Worm (Caenorhabditis elegans) whole organism, L1 larva: Measurements from ENCODE around the gene lam-1.

Experiments used
- ces-1 ChIP-seq: fragments of 150-350 bp; optimal IDR thresholded peaks from 2 replicates; lab custom pipeline; 2014; ENCODE audit warnings: missing biosample characterization, missing genetic modification reagents, missing genetic modification characterization
- elt-2 ChIP-seq: sonication (generic microtip); optimal IDR thresholded peaks from 2 replicates; lab custom pipeline; 2016; ENCODE audit warnings: missing genetic modification characterization, mild to moderate bottlenecking, inconsistent platforms, missing compliant biosample characterization, missing genetic modification reagents
- fkh-8 ChIP-seq: sonication (generic microtip); optimal IDR thresholded peaks from 2 replicates; lab custom pipeline; 2016; ENCODE audit warnings: mild to moderate bottlenecking, missing genetic modification characterization, missing compliant biosample characterization
- hlh-17 ChIP-seq: fragments of 200-800 bp; sonication (Bioruptor generic); optimal IDR thresholded peaks from 2 replicates; lab custom pipeline; 2018; ENCODE audit warnings: missing genetic modification characterization, mild to moderate bottlenecking, missing compliant biosample characterization, moderate library complexity, borderline replicate concordance
- lin-35 ChIP-seq, 2 experiments: fragments of 150-350 bp; optimal IDR thresholded peaks; 2 replicates each; lab custom pipeline; 2014; ENCODE audit warnings: missing biosample characterization in 2 of 2, missing genetic modification characterization in 2 of 2, missing genetic modification reagents in 2 of 2
- lin-39 ChIP-seq: fragments of 150-350 bp; optimal IDR thresholded peaks from 2 replicates; lab custom pipeline; 2014; ENCODE audit warnings: missing biosample characterization, missing genetic modification reagents, missing genetic modification characterization
- lsy-2 ChIP-seq, 2 experiments: fragments of 150-350 bp; optimal IDR thresholded peaks; 2 replicates each; lab custom pipeline; 2014; ENCODE audit warnings: missing biosample characterization in 2 of 2, missing genetic modification characterization in 2 of 2
- nhr-11 ChIP-seq: fragments of 150-350 bp; optimal IDR thresholded peaks from 2 replicates; lab custom pipeline; 2014; ENCODE audit warnings: missing biosample characterization, missing genetic modification characterization
- snpc-4 ChIP-seq: fragments of 150-350 bp; optimal IDR thresholded peaks from 2 replicates; lab custom pipeline; 2014; ENCODE audit warnings: missing biosample characterization, missing genetic modification characterization
- sox-4 ChIP-seq: sonication (generic microtip); optimal IDR thresholded peaks from 2 replicates; lab custom pipeline; 2016; ENCODE audit warnings: missing genetic modification characterization, missing compliant biosample characterization

DNA sequence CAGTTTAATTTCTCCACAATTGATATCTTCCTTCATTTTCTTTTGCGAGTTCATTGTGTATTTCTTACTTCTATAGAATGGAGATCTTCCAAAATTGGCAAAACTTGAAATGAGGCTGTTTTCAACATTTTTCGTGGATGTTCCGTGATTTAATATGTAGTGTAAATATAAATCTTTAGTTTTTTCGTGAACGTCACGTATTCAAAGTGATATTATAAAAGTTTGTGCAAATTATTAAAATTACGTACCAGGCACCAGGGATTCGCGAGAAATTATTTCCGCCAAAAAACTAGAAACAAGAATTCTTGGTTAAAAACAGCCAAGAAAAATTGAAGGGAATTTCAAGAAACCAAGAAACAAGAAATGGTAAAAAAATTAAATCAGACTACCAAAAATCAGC lies 51.1 kb downstream of the lam-1 start, which contains the start of gene Y59E9AL.8:
- TF ChIP-seq lsy-2 (tag; optimal IDR thresholded peaks at IDR 0.05; lab: Kevin White, UChicago) = no peak
- no peak for TF ChIP-seq lin-35 (GFP tag; optimal IDR thresholded peaks at IDR 0.05; lab: Kevin White, UChicago)
- TF ChIP-seq hlh-17 (GFP tag; lab: Kevin White, UChicago) = no peak
- no peak for TF ChIP-seq sox-4
- no peak for TF ChIP-seq ces-1 (GFP tag; lab: Kevin White, UChicago)
- TF ChIP-seq lin-39 = no peak
- no peak for TF ChIP-seq snpc-4
- TF ChIP-seq fkh-8 = no peak
- no peak for TF ChIP-seq nhr-11
- TF ChIP-seq elt-2 (tag; lab: Kevin White, UChicago) = no peak
